Fruit fly (Drosophila melanogaster) whole organism, embryonic: ENCODE measurements around the gene cindr.

Experiments used
- BtbVII ChIP-seq: fragments of 200-800 bp; sonication (Bioruptor generic); optimal IDR thresholded peaks from 3 replicates; lab custom pipeline; 2017; ENCODE audit warnings: missing biosample characterization, mild to moderate bottlenecking, missing genetic modification characterization
- C15 ChIP-seq: fragments of 200-800 bp; sonication (Bioruptor generic); IDR thresholded peaks from 3 replicates; pipeline ENCODE4 v1.3.6; 2022; ENCODE audit warnings: missing biosample characterization, missing genetic modification characterization
- CG10209 ChIP-seq: fragments of 200-800 bp; sonication (Bioruptor generic); optimal IDR thresholded peaks from 3 replicates; lab custom pipeline; 2017; ENCODE audit warnings: missing biosample characterization, mild to moderate bottlenecking, missing genetic modification characterization, missing genetic modification reagents
- CG10543 ChIP-seq: fragments of 200-800 bp; sonication (Bioruptor generic); optimal IDR thresholded peaks from 3 replicates; lab custom pipeline; 2017; ENCODE audit warnings: missing biosample characterization, mild to moderate bottlenecking, missing genetic modification characterization, moderate library complexity
- CG1233 ChIP-seq: fragments of 200-800 bp; sonication (Bioruptor generic); optimal IDR thresholded peaks from 4 replicates; lab custom pipeline; 2018; ENCODE audit warnings: missing biosample characterization, mild to moderate bottlenecking, missing genetic modification characterization
- CG12769 ChIP-seq: fragments of 200-800 bp; sonication (Bioruptor generic); optimal IDR thresholded peaks from 2 replicates; lab custom pipeline; 2019; ENCODE audit warnings: missing biosample characterization, mild to moderate bottlenecking, missing genetic modification characterization, moderate library complexity
- CG12942 ChIP-seq: fragments of 200-800 bp; sonication (Bioruptor generic); optimal IDR thresholded peaks from 3 replicates; lab custom pipeline; 2016; ENCODE audit warnings: missing biosample characterization, missing genetic modification characterization
- CG13894 ChIP-seq: fragments of 200-800 bp; sonication (Bioruptor generic); optimal IDR thresholded peaks from 3 replicates; lab custom pipeline; 2018; ENCODE audit warnings: missing biosample characterization, mild to moderate bottlenecking, missing genetic modification characterization, moderate library complexity
- CG15479 ChIP-seq: fragments of 200-800 bp; sonication (Bioruptor generic); optimal IDR thresholded peaks from 3 replicates; lab custom pipeline; 2019; ENCODE audit warnings: missing biosample characterization, mild to moderate bottlenecking, missing genetic modification characterization, moderate library complexity
- CG15514 ChIP-seq: fragments of 200-800 bp; sonication (Bioruptor generic); optimal IDR thresholded peaks from 3 replicates; lab custom pipeline; 2017; ENCODE audit warnings: missing biosample characterization, missing genetic modification characterization, mild to moderate bottlenecking, moderate library complexity, missing genetic modification reagents
- CG17385 ChIP-seq: fragments of 200-800 bp; sonication (Bioruptor generic); optimal IDR thresholded peaks from 3 replicates; lab custom pipeline; 2018; ENCODE audit warnings: missing biosample characterization, mild to moderate bottlenecking, missing genetic modification characterization
- CG18619 ChIP-seq: fragments of 200-800 bp; sonication (Bioruptor generic); optimal IDR thresholded peaks from 3 replicates; lab custom pipeline; 2017; ENCODE audit warnings: missing biosample characterization, mild to moderate bottlenecking, missing genetic modification characterization
- CG2120 ChIP-seq: fragments of 200-800 bp; sonication (Bioruptor generic); optimal IDR thresholded peaks from 3 replicates; lab custom pipeline; 2016; ENCODE audit warnings: missing biosample characterization, missing genetic modification characterization
- CG2678 ChIP-seq: fragments of 200-800 bp; sonication (Bioruptor generic); optimal IDR thresholded peaks from 3 replicates; lab custom pipeline; 2019; ENCODE audit warnings: missing biosample characterization, mild to moderate bottlenecking, missing genetic modification characterization, moderate library complexity
- CG3281 ChIP-seq: fragments of 200-800 bp; sonication (Bioruptor generic); optimal IDR thresholded peaks from 3 replicates; lab custom pipeline; 2017; ENCODE audit warnings: missing biosample characterization, mild to moderate bottlenecking, missing genetic modification characterization
- CG6854 ChIP-seq: fragments of 200-800 bp; sonication (Bioruptor generic); optimal IDR thresholded peaks from 3 replicates; lab custom pipeline; 2017; ENCODE audit warnings: missing biosample characterization, mild to moderate bottlenecking, missing genetic modification characterization
- CG7357 ChIP-seq: fragments of 200-800 bp; sonication (Bioruptor generic); IDR thresholded peaks from 3 replicates; pipeline ENCODE4 v1.3.6; 2022; ENCODE audit warnings: missing biosample characterization, missing genetic modification characterization
- CG7839 ChIP-seq: fragments of 200-800 bp; sonication (Bioruptor generic); optimal IDR thresholded peaks from 3 replicates; lab custom pipeline; 2018; ENCODE audit warnings: missing biosample characterization, mild to moderate bottlenecking, missing genetic modification characterization, moderate library complexity
- CoRest ChIP-seq: fragments of 200-800 bp; sonication (Bioruptor generic); optimal IDR thresholded peaks from 3 replicates; lab custom pipeline; 2018; ENCODE audit warnings: missing biosample characterization, mild to moderate bottlenecking, missing genetic modification characterization, moderate library complexity
- Drgx ChIP-seq: fragments of 200-800 bp; sonication (Bioruptor generic); IDR thresholded peaks from 2 replicates; pipeline ENCODE4 v1.3.6; 2022; ENCODE audit warnings: missing biosample characterization, missing genetic modification characterization
- Elba2 ChIP-seq: fragments of 200-800 bp; sonication (Bioruptor generic); optimal IDR thresholded peaks from 3 replicates; lab custom pipeline; 2016; ENCODE audit warnings: missing biosample characterization, missing genetic modification characterization
- Fer1 ChIP-seq: fragments of 200-800 bp; sonication (Bioruptor generic); optimal IDR thresholded peaks from 2 replicates; lab custom pipeline; 2017; ENCODE audit warnings: missing biosample characterization, mild to moderate bottlenecking, missing genetic modification characterization
- Gsc ChIP-seq: fragments of 200-800 bp; sonication (Bioruptor generic); IDR thresholded peaks from 2 replicates; pipeline ENCODE4 v1.3.6; 2022; ENCODE audit warnings: missing biosample characterization, missing genetic modification characterization
- HLH3B ChIP-seq: fragments of 200-800 bp; sonication (Bioruptor generic); IDR thresholded peaks from 2 replicates; pipeline ENCODE4 v1.3.6; 2022; ENCODE audit warnings: missing biosample characterization, missing genetic modification characterization
- Hmr ChIP-seq: fragments of 200-800 bp; sonication (Bioruptor generic); optimal IDR thresholded peaks from 3 replicates; lab custom pipeline; 2017; ENCODE audit warnings: mild to moderate bottlenecking, missing biosample characterization, missing genetic modification reagents, missing genetic modification characterization
- Med ChIP-seq: fragments of 200-800 bp; sonication (Bioruptor generic); peaks from one replicate; lab custom pipeline; 2016; ENCODE audit warnings: missing biosample characterization, missing genetic modification characterization, mild to moderate bottlenecking, inconsistent platforms, moderate library complexity
- PHDP ChIP-seq: fragments of 200-800 bp; sonication (Bioruptor generic); optimal IDR thresholded peaks from 3 replicates; lab custom pipeline; 2018; ENCODE audit warnings: missing biosample characterization, mild to moderate bottlenecking, missing genetic modification characterization, moderate library complexity
- ac ChIP-seq: fragments of 200-800 bp; sonication (Bioruptor generic); optimal IDR thresholded peaks from 3 replicates; lab custom pipeline; 2017; ENCODE audit warnings: missing biosample characterization, mild to moderate bottlenecking, missing genetic modification characterization
- bcd ChIP-seq: fragments of 200-800 bp; sonication (Bioruptor generic); optimal IDR thresholded peaks from 2 replicates; lab custom pipeline; 2017; ENCODE audit warnings: missing biosample characterization, mild to moderate bottlenecking, missing genetic modification characterization
- bsh ChIP-seq, 2 experiments: fragments of 200-800 bp; sonication (Bioruptor generic); optimal IDR thresholded peaks; 2 replicates each; lab custom pipeline; 2017 to 2018; ENCODE audit warnings: mild to moderate bottlenecking in 2 of 2, missing biosample characterization in 2 of 2, missing genetic modification characterization in 2 of 2, moderate library complexity in 1 of 2
- chinmo ChIP-seq: fragments of 200-800 bp; sonication (Bioruptor generic); IDR thresholded peaks from 4 replicates; pipeline ENCODE4 v1.3.6; 2022; ENCODE audit warnings: missing biosample characterization, missing genetic modification characterization; ENCODE audit not compliant: partially characterized antibody
- crol ChIP-seq: fragments of 200-800 bp; sonication (Bioruptor generic); IDR thresholded peaks from 2 replicates; pipeline ENCODE4 v1.3.6; 2022; ENCODE audit warnings: missing biosample characterization, missing genetic modification characterization
- cwo ChIP-seq: fragments of 200-800 bp; sonication (Bioruptor generic); optimal IDR thresholded peaks from 3 replicates; lab custom pipeline; 2017; ENCODE audit warnings: missing biosample characterization, missing genetic modification characterization, mild to moderate bottlenecking, moderate library complexity, missing genetic modification reagents
- gfzf ChIP-seq: fragments of 200-800 bp; sonication (Bioruptor generic); optimal IDR thresholded peaks from 2 replicates; lab custom pipeline; 2016; ENCODE audit warnings: missing biosample characterization, mild to moderate bottlenecking, missing genetic modification characterization, moderate library complexity
- gro ChIP-seq: fragments of 200-800 bp; sonication (Bioruptor generic); optimal IDR thresholded peaks from 2 replicates; lab custom pipeline; 2016; ENCODE audit warnings: missing biosample characterization, missing genetic modification characterization
- jing ChIP-seq: fragments of 200-800 bp; sonication (Bioruptor generic); optimal IDR thresholded peaks from 2 replicates; lab custom pipeline; 2018; ENCODE audit warnings: missing biosample characterization, mild to moderate bottlenecking, missing genetic modification characterization
- lab ChIP-seq: fragments of 200-800 bp; sonication (Bioruptor generic); optimal IDR thresholded peaks from 3 replicates; lab custom pipeline; 2017; ENCODE audit warnings: missing biosample characterization, missing genetic modification characterization, mild to moderate bottlenecking, moderate library complexity, missing genetic modification reagents
- lbe ChIP-seq: fragments of 200-800 bp; sonication (Bioruptor generic); optimal IDR thresholded peaks from 2 replicates; lab custom pipeline; 2016; ENCODE audit warnings: missing biosample characterization, mild to moderate bottlenecking, missing genetic modification characterization
- sd ChIP-seq: fragments of 200-800 bp; sonication (Bioruptor generic); optimal IDR thresholded peaks from 3 replicates; lab custom pipeline; 2018; ENCODE audit warnings: missing biosample characterization, mild to moderate bottlenecking, missing genetic modification characterization, moderate library complexity
- ssp ChIP-seq: fragments of 200-800 bp; sonication (Bioruptor generic); IDR thresholded peaks from 2 replicates; pipeline ENCODE4 v1.3.6; 2022; ENCODE audit warnings: missing biosample characterization, missing genetic modification characterization
- trem ChIP-seq: fragments of 200-800 bp; optimal IDR thresholded peaks from 3 replicates; lab custom pipeline; 2019; ENCODE audit warnings: missing biosample characterization, mild to moderate bottlenecking, missing genetic modification characterization, moderate library complexity
- vvl ChIP-seq: fragments of 200-800 bp; sonication (Bioruptor generic); IDR thresholded peaks from 2 replicates; pipeline ENCODE4 v1.3.6; 2022; ENCODE audit warnings: missing biosample characterization, missing genetic modification characterization
- wek ChIP-seq: fragments of 200-800 bp; sonication (Bioruptor generic); optimal IDR thresholded peaks from 3 replicates; lab custom pipeline; 2018; ENCODE audit warnings: missing biosample characterization, mild to moderate bottlenecking, missing genetic modification characterization, moderate library complexity

The cindr gene

DNA sequence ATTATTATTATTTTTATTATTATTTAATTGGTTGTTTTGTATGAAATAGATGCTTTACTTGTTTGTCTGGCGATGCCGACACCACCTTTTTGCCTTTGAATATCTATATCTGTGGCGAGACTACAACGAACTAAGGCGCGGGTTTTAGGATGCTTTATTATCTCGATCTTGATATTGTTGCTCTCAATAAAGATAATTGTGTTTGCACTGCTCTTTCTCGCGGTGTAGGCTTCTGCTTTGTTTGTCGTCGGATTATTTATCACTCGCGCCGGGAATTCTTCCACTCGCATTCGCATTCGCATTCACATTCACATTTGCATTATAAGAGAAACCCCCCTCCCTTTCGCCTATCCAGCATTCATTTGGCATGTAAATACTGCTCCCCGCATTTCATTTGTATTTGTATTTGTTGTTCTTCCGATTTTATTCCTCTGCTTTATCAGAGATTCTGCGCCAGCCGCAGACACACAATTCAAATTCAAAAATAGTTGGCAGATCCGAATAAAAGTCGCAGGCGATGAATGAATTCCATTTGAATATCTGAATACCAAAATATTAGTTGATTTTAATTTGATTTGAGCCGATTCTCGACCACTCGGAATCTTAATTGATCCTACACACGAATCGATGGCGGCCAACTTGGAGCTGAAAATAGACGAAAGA, 8.0 kb upstream of the cindr start:
- peak; percentile 88 for TF ChIP-seq sd (tag; lab: Kevin White, UChicago)
- TF ChIP-seq CG3281 (GFP tag; lab: Kevin White, UChicago) = peak; percentile 34
- TF ChIP-seq CG10209 (GFP tag; lab: Kevin White, UChicago) = peak; percentile 18
- no peak for TF ChIP-seq CG6854 (GFP tag; lab: Kevin White, UChicago)
- TF ChIP-seq Fer1 = peak; percentile 33
- peak; percentile 28 for TF ChIP-seq lab (GFP tag; lab: Kevin White, UChicago)
- TF ChIP-seq gfzf = no peak
- TF ChIP-seq CG10543 (GFP tag; lab: Kevin White, UChicago) = peak; percentile 29
- peak; percentile 16 for TF ChIP-seq CG17385 (GFP tag; lab: Kevin White, UChicago)
- TF ChIP-seq CG15479 (GFP tag; lab: Kevin White, UChicago) = peak; percentile 45
- no peak for TF ChIP-seq HLH3B (GFP tag; lab: Robert Waterston, UW)
- peak; percentile 2 for TF ChIP-seq cwo
- TF ChIP-seq gro (GFP tag; lab: Kevin White, UChicago) = peak; percentile 33
- TF ChIP-seq crol = peak; percentile 24; the same call in 1 of the 2 replicates
- TF ChIP-seq Elba2 (GFP tag; lab: Kevin White, UChicago) = no peak
- peak; percentile 40 for TF ChIP-seq CG2120
- peak; percentile 16 for TF ChIP-seq CG1233 (GFP tag; lab: Kevin White, UChicago)
- TF ChIP-seq Drgx (GFP tag; lab: Robert Waterston, UW) = peak; percentile 48; the same call in 1 of the 2 replicates
- TF ChIP-seq CG18619 = peak; percentile 5
- no peak for TF ChIP-seq CoRest (tag; lab: Kevin White, UChicago)
- no peak for TF ChIP-seq Gsc (GFP tag; lab: Robert Waterston, UW)
- peak; percentile 7 for TF ChIP-seq CG13894 (tag; lab: Kevin White, UChicago)
- peak; percentile 70 for TF ChIP-seq vvl (GFP tag; lab: Robert Waterston, UW)
- peak; percentile 61 for TF ChIP-seq Med
- peak; percentile 9 for TF ChIP-seq bcd (GFP tag; lab: Kevin White, UChicago)
- TF ChIP-seq wek (GFP tag; lab: Kevin White, UChicago) = no peak
- 0 out of 4 replicates have a peak, but pooled peaks have one; percentile 21 for TF ChIP-seq chinmo (GFP tag; lab: Robert Waterston, UW)
- no peak for TF ChIP-seq C15 (GFP tag; lab: Robert Waterston, UW)
- TF ChIP-seq CG12769 (tag; lab: Kevin White, UChicago) = peak; percentile 84
- peak in 1 of 2 experiments; percentile 29 for TF ChIP-seq bsh (GFP tag; optimal IDR thresholded peaks at IDR 0.05; lab: Kevin White, UChicago)
- TF ChIP-seq CG7357 (GFP tag; lab: Robert Waterston, UW) = no peak
- no peak for TF ChIP-seq ssp (GFP tag; lab: Robert Waterston, UW)
- TF ChIP-seq CG15514 = peak; percentile 29
- no peak for TF ChIP-seq ac (GFP tag; lab: Kevin White, UChicago)
- TF ChIP-seq CG7839 (tag; lab: Kevin White, UChicago) = peak; percentile 3
- TF ChIP-seq lbe (GFP tag; lab: Kevin White, UChicago) = peak; percentile 40
- TF ChIP-seq BtbVII (GFP tag; lab: Kevin White, UChicago) = peak; percentile 1
- TF ChIP-seq jing (GFP tag; lab: Kevin White, UChicago) = no peak
- peak; percentile 29 for TF ChIP-seq CG2678 (tag; lab: Kevin White, UChicago)
- peak; percentile 29 for TF ChIP-seq Hmr
- TF ChIP-seq PHDP (tag; lab: Kevin White, UChicago) = peak; percentile 13
- no peak for TF ChIP-seq CG12942 (GFP tag; lab: Kevin White, UChicago)
- no peak for TF ChIP-seq trem (tag; lab: Kevin White, UChicago)
- TF ChIP-seq, all 482 proteins: peak for 29
